Worm (Caenorhabditis elegans) whole organism, L3 larva: Measurements from ENCODE around the gene egl-43.

Experiments
- R02D3.7 ChIP-seq: fragments of 150-350 bp; optimal IDR thresholded peaks from 2 replicates; lab custom pipeline; 2014; ENCODE audit warnings: missing biosample characterization, missing genetic modification characterization
- ZK546.5 ChIP-seq: sonication (generic microtip); optimal IDR thresholded peaks from 2 replicates; lab custom pipeline; 2017; ENCODE audit warnings: missing biosample characterization, missing genetic modification characterization
- aly-2 ChIP-seq: fragments of 150-350 bp; optimal IDR thresholded peaks from 2 replicates; lab custom pipeline; 2014; ENCODE audit warnings: missing biosample characterization, missing genetic modification characterization
- ceh-16 ChIP-seq: sonication (generic microtip); optimal IDR thresholded peaks from 2 replicates; lab custom pipeline; 2017; ENCODE audit warnings: missing biosample characterization, missing genetic modification characterization
- ceh-82 ChIP-seq: fragments of 150-350 bp; optimal IDR thresholded peaks from 2 replicates; lab custom pipeline; 2014; ENCODE audit warnings: missing biosample characterization, missing genetic modification characterization
- daf-12 ChIP-seq: fragments of 150-350 bp; optimal IDR thresholded peaks from 2 replicates; lab custom pipeline; 2014; ENCODE audit warnings: missing biosample characterization, missing genetic modification reagents, missing genetic modification characterization
- egl-5 ChIP-seq: fragments of 150-350 bp; optimal IDR thresholded peaks from 2 replicates; lab custom pipeline; 2017; ENCODE audit warnings: missing biosample characterization, missing genetic modification reagents, missing genetic modification characterization, inconsistent platforms
- elt-1 ChIP-seq: fragments of 150-350 bp; optimal IDR thresholded peaks from 2 replicates; lab custom pipeline; 2014; ENCODE audit warnings: missing biosample characterization, missing genetic modification characterization
- elt-2 ChIP-seq: sonication (generic microtip); optimal IDR thresholded peaks from 2 replicates; lab custom pipeline; 2016; ENCODE audit warnings: missing genetic modification reagents, mild to moderate bottlenecking, missing genetic modification characterization, missing compliant biosample characterization
- elt-3 ChIP-seq, 3 experiments: fragments of 150-350 bp in 1 of 3; sonication (generic microtip) in 2 of 3; optimal IDR thresholded peaks; 2 replicates in 2 of 3; 4 replicates in 1 of 3; lab custom pipeline; 2014 to 2017; ENCODE audit warnings: missing biosample characterization in 3 of 3, missing genetic modification characterization in 3 of 3
- eor-1 ChIP-seq, 2 experiments: fragments of 150-350 bp; optimal IDR thresholded peaks; 2 replicates each; lab custom pipeline; 2014 to 2018; ENCODE audit warnings: missing biosample characterization in 2 of 2, missing genetic modification characterization in 2 of 2
- fkh-10 ChIP-seq: sonication (generic microtip); optimal IDR thresholded peaks from 2 replicates; lab custom pipeline; 2017; ENCODE audit warnings: missing biosample characterization, missing genetic modification reagents, missing genetic modification characterization
- fkh-2 ChIP-seq: fragments of 150-350 bp; optimal IDR thresholded peaks from 2 replicates; lab custom pipeline; 2014; ENCODE audit warnings: missing biosample characterization, missing genetic modification reagents, missing genetic modification characterization
- hmg-11 ChIP-seq: sonication (generic microtip); optimal IDR thresholded peaks from 2 replicates; lab custom pipeline; 2016; ENCODE audit warnings: missing genetic modification characterization, missing compliant biosample characterization
- jun-1 ChIP-seq: fragments of 150-350 bp; optimal IDR thresholded peaks from 2 replicates; lab custom pipeline; 2014; ENCODE audit warnings: missing biosample characterization, missing genetic modification reagents, missing genetic modification characterization
- lin-15B ChIP-seq: fragments of 150-350 bp; optimal IDR thresholded peaks from 2 replicates; lab custom pipeline; 2014; ENCODE audit warnings: missing biosample characterization, missing genetic modification characterization
- lin-39 ChIP-seq: fragments of 150-350 bp; optimal IDR thresholded peaks from 2 replicates; lab custom pipeline; 2018; ENCODE audit warnings: missing biosample characterization, missing genetic modification reagents, missing genetic modification characterization
- lsy-12 ChIP-seq: sonication (generic microtip); optimal IDR thresholded peaks from 2 replicates; lab custom pipeline; 2016; ENCODE audit warnings: mild to moderate bottlenecking, missing genetic modification characterization, missing compliant biosample characterization
- mdl-1 ChIP-seq: fragments of 150-350 bp; optimal IDR thresholded peaks from 2 replicates; lab custom pipeline; 2014; ENCODE audit warnings: missing biosample characterization, missing genetic modification characterization
- mml-1 ChIP-seq: fragments of 150-350 bp; sonication (generic microtip); optimal IDR thresholded peaks from 3 replicates; lab custom pipeline; 2014; ENCODE audit warnings: missing biosample characterization, missing genetic modification characterization
- nfya-1 ChIP-seq: sonication (generic microtip); optimal IDR thresholded peaks from 2 replicates; lab custom pipeline; 2017; ENCODE audit warnings: missing genetic modification characterization, mild to moderate bottlenecking, missing compliant biosample characterization, antibody characterized with exemption, moderate library complexity; ENCODE audit not compliant: insufficient read depth
- nhr-12 ChIP-seq: fragments of 150-350 bp; optimal IDR thresholded peaks from 2 replicates; lab custom pipeline; 2014; ENCODE audit warnings: missing biosample characterization, missing genetic modification characterization
- nhr-23 ChIP-seq: fragments of 150-350 bp; optimal IDR thresholded peaks from 2 replicates; lab custom pipeline; 2014; ENCODE audit warnings: missing biosample characterization, missing genetic modification reagents, missing genetic modification characterization
- nhr-237 ChIP-seq: fragments of 150-350 bp; optimal IDR thresholded peaks from 2 replicates; lab custom pipeline; 2014; ENCODE audit warnings: missing biosample characterization, missing genetic modification characterization
- nhr-25 ChIP-seq: sonication (generic microtip); optimal IDR thresholded peaks from 2 replicates; lab custom pipeline; 2017; ENCODE audit warnings: missing biosample characterization, missing genetic modification characterization
- nhr-28 ChIP-seq: fragments of 150-350 bp; optimal IDR thresholded peaks from 2 replicates; lab custom pipeline; 2014; ENCODE audit warnings: missing biosample characterization, missing genetic modification characterization
- nhr-43 ChIP-seq: sonication (generic microtip); optimal IDR thresholded peaks from 2 replicates; lab custom pipeline; 2016; ENCODE audit warnings: mild to moderate bottlenecking, missing genetic modification characterization, missing compliant biosample characterization; ENCODE audit not compliant: poor library complexity, severe bottlenecking
- nhr-67 ChIP-seq: fragments of 150-350 bp; optimal IDR thresholded peaks from 2 replicates; lab custom pipeline; 2014; ENCODE audit warnings: missing biosample characterization, missing genetic modification characterization
- nhr-77 ChIP-seq: fragments of 150-350 bp; optimal IDR thresholded peaks from 2 replicates; lab custom pipeline; 2014; ENCODE audit warnings: missing biosample characterization, missing genetic modification characterization
- pha-4 ChIP-seq: fragments of 150-350 bp; optimal IDR thresholded peaks from 2 replicates; lab custom pipeline; 2014; ENCODE audit warnings: missing biosample characterization, missing genetic modification reagents, missing genetic modification characterization
- sea-2 ChIP-seq: fragments of 150-350 bp; sonication (generic microtip); optimal IDR thresholded peaks from 4 replicates; lab custom pipeline; 2014; ENCODE audit warnings: missing biosample characterization, missing genetic modification reagents, missing genetic modification characterization
- snpc-4 ChIP-seq: fragments of 150-350 bp; optimal IDR thresholded peaks from 2 replicates; lab custom pipeline; 2014; ENCODE audit warnings: missing biosample characterization, missing genetic modification characterization
- tbx-2 ChIP-seq: sonication (generic microtip); optimal IDR thresholded peaks from 2 replicates; lab custom pipeline; 2016; ENCODE audit warnings: mild to moderate bottlenecking, missing genetic modification characterization, missing compliant biosample characterization
- unc-39 ChIP-seq: sonication (generic microtip); optimal IDR thresholded peaks from 4 replicates; lab custom pipeline; 2017; ENCODE audit warnings: missing biosample characterization, missing genetic modification characterization
- unc-62 ChIP-seq: fragments of 150-350 bp; sonication (generic microtip); optimal IDR thresholded peaks from 4 replicates; lab custom pipeline; 2014; ENCODE audit warnings: missing biosample characterization, missing genetic modification reagents, missing genetic modification characterization
- zag-1 ChIP-seq: fragments of 150-350 bp; optimal IDR thresholded peaks from 2 replicates; lab custom pipeline; 2014; ENCODE audit warnings: missing biosample characterization, missing genetic modification characterization
- ztf-11 ChIP-seq: fragments of 150-350 bp; optimal IDR thresholded peaks from 2 replicates; lab custom pipeline; 2014; ENCODE audit warnings: missing biosample characterization, missing genetic modification characterization
- ztf-4 ChIP-seq: fragments of 150-350 bp; optimal IDR thresholded peaks from 2 replicates; lab custom pipeline; 2014; ENCODE audit warnings: missing biosample characterization, missing genetic modification characterization

The egl-43 gene

ce11 chrII:9976405-9976804 is 21.4 kb downstream of the egl-43 start, which contains the start of gene R53.8:
Gene R53.8, plus strand, starts transcription at chrII:9976705.
- no peak for TF ChIP-seq nhr-23 (tag; lab: Kevin White, UChicago)
- TF ChIP-seq snpc-4 (tag; lab: Kevin White, UChicago): no peak
- TF ChIP-seq hmg-11 (tag; lab: Kevin White, UChicago): no peak
- TF ChIP-seq nhr-67 (tag; lab: Kevin White, UChicago): no peak
- TF ChIP-seq, all 47 proteins: peak for 0

ce11 chrII:9980077-9980631 is 25.2 kb downstream of the egl-43 start, which contains the start of gene ZK892.6:
Gene ZK892.6, minus strand, starts transcription at chrII:9980127.
- TF ChIP-seq snpc-4 (tag; lab: Kevin White, UChicago): no peak
- TF ChIP-seq nhr-12: no peak
- TF ChIP-seq unc-39 (tag; lab: Kevin White, UChicago): no peak
- no peak for TF ChIP-seq nhr-25 (tag; lab: Kevin White, UChicago)
- TF ChIP-seq pha-4 (tag; lab: Kevin White, UChicago): no peak
- TF ChIP-seq lin-39 (tag; lab: Kevin White, UChicago): no peak

- TF ChIP-seq mml-1 (no peak), ceh-82 (tag; lab: Kevin White, UChicago) (no peak), nhr-23 (tag; lab: Kevin White, UChicago) (no peak), eor-1 (tag; optimal IDR thresholded peaks at IDR 0.05; lab: Kevin White, UChicago) (no peak), ztf-4 (tag; lab: Kevin White, UChicago) (no peak), nhr-28 (tag; lab: Kevin White, UChicago) (no peak), hmg-11 (tag; lab: Kevin White, UChicago) (no peak), R02D3.7 (tag; lab: Kevin White, UChicago) (no peak), lsy-12 (tag; lab: Kevin White, UChicago) (no peak)
- TF ChIP-seq, all 47 proteins: peak for 0
These were observed 26.8 kb downstream of the egl-43 start, which contains the start of gene sdz-38 for ce11 chrII:9981760-9982159. Gene sdz-38, minus strand, starts transcription at chrII:9981860.

ce11 chrII:9982437-9982836 is 27.5 kb downstream of the egl-43 start:
- TF ChIP-seq lin-39 (tag; lab: Kevin White, UChicago) (no peak), zag-1 (tag; lab: Kevin White, UChicago) (no peak), nhr-77 (tag; lab: Kevin White, UChicago) (no peak), hmg-11 (tag; lab: Kevin White, UChicago) (no peak), elt-3 (tag; optimal IDR thresholded peaks at IDR 0.05; lab: Kevin White, UChicago) (no peak), tbx-2 (tag; lab: Kevin White, UChicago) (no peak), elt-2 (tag; lab: Kevin White, UChicago) (no peak), unc-62 (GFP tag; lab: Kevin White, UChicago) (no peak), daf-12 (tag; lab: Kevin White, UChicago) (no peak), nhr-12 (no peak), nhr-23 (tag; lab: Kevin White, UChicago) (no peak), fkh-2 (tag; lab: Kevin White, UChicago) (no peak), sea-2 (GFP tag; lab: Kevin White, UChicago) (no peak), nhr-25 (tag; lab: Kevin White, UChicago) (no peak), ztf-4 (tag; lab: Kevin White, UChicago) (no peak), pha-4 (tag; lab: Kevin White, UChicago) (no peak), nhr-237 (tag; lab: Kevin White, UChicago) (no peak), lin-15B (no peak)
- TF ChIP-seq, all 47 proteins: peak for 0

ce11 chrII:9984866-9985336 is 29.9 kb downstream of the egl-43 start:
- no peak for TF ChIP-seq ZK546.5
- TF ChIP-seq unc-62 (GFP tag; lab: Kevin White, UChicago): peak; percentile 74
- TF ChIP-seq nfya-1: peak; percentile 60
- TF ChIP-seq tbx-2 (tag; lab: Kevin White, UChicago): peak; percentile 22
- TF ChIP-seq nhr-237 (tag; lab: Kevin White, UChicago): no peak
- no peak for TF ChIP-seq elt-2 (tag; lab: Kevin White, UChicago)
- no peak for TF ChIP-seq nhr-43 (tag; lab: Kevin White, UChicago)
- TF ChIP-seq nhr-25 (tag; lab: Kevin White, UChicago): no peak
- TF ChIP-seq ztf-11: no peak
- TF ChIP-seq lin-39 (tag; lab: Kevin White, UChicago): peak; percentile 11
- peak; percentile 56 for TF ChIP-seq lin-15B
- no peak for TF ChIP-seq nhr-28 (tag; lab: Kevin White, UChicago)
- TF ChIP-seq fkh-10 (GFP tag; lab: Kevin White, UChicago): peak; percentile 27
- TF ChIP-seq lsy-12 (tag; lab: Kevin White, UChicago): no peak
- TF ChIP-seq jun-1 (tag; lab: Kevin White, UChicago): no peak
- TF ChIP-seq R02D3.7 (tag; lab: Kevin White, UChicago): no peak
- TF ChIP-seq pha-4 (tag; lab: Kevin White, UChicago): peak; percentile 81
- no peak for TF ChIP-seq nhr-12
- no peak for TF ChIP-seq nhr-67 (tag; lab: Kevin White, UChicago)
- TF ChIP-seq fkh-2 (tag; lab: Kevin White, UChicago): no peak
- no peak for TF ChIP-seq elt-3 (tag; optimal IDR thresholded peaks at IDR 0.05; lab: Kevin White, UChicago)
- TF ChIP-seq aly-2 (tag; lab: Kevin White, UChicago): no peak
- peak; percentile 24 for TF ChIP-seq hmg-11 (tag; lab: Kevin White, UChicago)
- peak; percentile 45 for TF ChIP-seq elt-1 (tag; lab: Kevin White, UChicago)
- peak; percentile 28 for TF ChIP-seq zag-1 (tag; lab: Kevin White, UChicago)
- peak; percentile 44 for TF ChIP-seq egl-5 (tag; lab: Kevin White, UChicago)
- TF ChIP-seq snpc-4 (tag; lab: Kevin White, UChicago): peak; percentile 10
- no peak for TF ChIP-seq ceh-16 (tag; lab: Kevin White, UChicago)
- TF ChIP-seq sea-2 (GFP tag; lab: Kevin White, UChicago): no peak
- no peak for TF ChIP-seq eor-1 (tag; optimal IDR thresholded peaks at IDR 0.05; lab: Kevin White, UChicago)
- no peak for TF ChIP-seq mdl-1 (tag; lab: Kevin White, UChicago)
